Worm (Caenorhabditis elegans) whole organism, mixed stage, embryonic: ENCODE data around the gene Y51H7C.41.

Source experiments
- M03D4.4 ChIP-seq: sonication (generic microtip); optimal IDR thresholded peaks from 2 replicates; lab custom pipeline; 2017; ENCODE audit warnings: mild to moderate bottlenecking, missing genetic modification characterization, missing compliant biosample characterization
- bed-3 ChIP-seq: fragments of 200-800 bp; sonication (Bioruptor generic); optimal IDR thresholded peaks from 3 replicates; lab custom pipeline; 2018; ENCODE audit warnings: mild to moderate bottlenecking, missing genetic modification characterization, moderate library complexity, missing compliant biosample characterization
- blmp-1 ChIP-seq: fragments of 150-350 bp; optimal IDR thresholded peaks from 2 replicates; lab custom pipeline; 2014; ENCODE audit warnings: missing biosample characterization, missing genetic modification characterization
- ceh-39 ChIP-seq: fragments of 150-350 bp; optimal IDR thresholded peaks from 2 replicates; lab custom pipeline; 2014; ENCODE audit warnings: missing biosample characterization, missing genetic modification characterization
- ceh-43 ChIP-seq: fragments of 200-800 bp; sonication (Bioruptor generic); optimal IDR thresholded peaks from 2 replicates; lab custom pipeline; 2018; ENCODE audit warnings: mild to moderate bottlenecking, missing genetic modification characterization, moderate library complexity, missing compliant biosample characterization
- ceh-83 ChIP-seq: fragments of 200-800 bp; sonication (Bioruptor generic); optimal IDR thresholded peaks from 2 replicates; lab custom pipeline; 2018; ENCODE audit warnings: mild to moderate bottlenecking, missing genetic modification characterization, missing compliant biosample characterization
- ces-1 ChIP-seq: fragments of 150-350 bp; optimal IDR thresholded peaks from 2 replicates; lab custom pipeline; 2014; ENCODE audit warnings: missing biosample characterization, missing genetic modification reagents, missing genetic modification characterization
- cnd-1 ChIP-seq: fragments of 200-800 bp; sonication (Bioruptor generic); optimal IDR thresholded peaks from 2 replicates; lab custom pipeline; 2018; ENCODE audit warnings: mild to moderate bottlenecking, missing genetic modification characterization, missing compliant biosample characterization
- drap-1 ChIP-seq: fragments of 200-800 bp; sonication (Bioruptor generic); optimal IDR thresholded peaks from 3 replicates; lab custom pipeline; 2018; ENCODE audit warnings: mild to moderate bottlenecking, missing genetic modification characterization, missing compliant biosample characterization
- elt-1 ChIP-seq: sonication (generic microtip); optimal IDR thresholded peaks from 2 replicates; lab custom pipeline; 2017; ENCODE audit warnings: missing genetic modification characterization, mild to moderate bottlenecking, missing compliant biosample characterization, antibody characterized with exemption, moderate library complexity, borderline replicate concordance; ENCODE audit not compliant: insufficient read depth
- elt-3 ChIP-seq: fragments of 150-350 bp; optimal IDR thresholded peaks from 2 replicates; lab custom pipeline; 2014; ENCODE audit warnings: missing biosample characterization, missing genetic modification characterization
- flh-1 ChIP-seq: fragments of 200-800 bp; sonication (Bioruptor generic); optimal IDR thresholded peaks from 2 replicates; lab custom pipeline; 2018; ENCODE audit warnings: mild to moderate bottlenecking, missing genetic modification characterization, moderate library complexity, missing compliant biosample characterization
- ham-2 ChIP-seq: fragments of 200-800 bp; sonication (Bioruptor generic); optimal IDR thresholded peaks from 2 replicates; lab custom pipeline; 2018; ENCODE audit warnings: mild to moderate bottlenecking, missing genetic modification characterization, missing compliant biosample characterization
- hlh-1 ChIP-seq: fragments of 150-350 bp; optimal IDR thresholded peaks from 2 replicates; lab custom pipeline; 2014; ENCODE audit warnings: missing biosample characterization, missing genetic modification reagents, missing genetic modification characterization
- lin-13 ChIP-seq: fragments of 150-350 bp; optimal IDR thresholded peaks from 2 replicates; lab custom pipeline; 2014; ENCODE audit warnings: missing biosample characterization, missing genetic modification characterization
- lin-32 ChIP-seq: fragments of 200-800 bp; sonication (Bioruptor generic); optimal IDR thresholded peaks from 2 replicates; lab custom pipeline; 2018; ENCODE audit warnings: mild to moderate bottlenecking, missing genetic modification characterization, missing compliant biosample characterization
- mab-5 ChIP-seq: fragments of 150-350 bp; optimal IDR thresholded peaks from 2 replicates; lab custom pipeline; 2014; ENCODE audit warnings: missing biosample characterization, missing genetic modification characterization
- mep-1 ChIP-seq: fragments of 150-350 bp; optimal IDR thresholded peaks from 2 replicates; lab custom pipeline; 2017; ENCODE audit warnings: missing biosample characterization, missing genetic modification reagents, missing genetic modification characterization, inconsistent platforms
- mls-2 ChIP-seq: sonication (generic microtip); optimal IDR thresholded peaks from 2 replicates; lab custom pipeline; 2016; ENCODE audit warnings: mild to moderate bottlenecking, missing genetic modification characterization, moderate library complexity, missing compliant biosample characterization
- nhr-12 ChIP-seq: fragments of 150-350 bp; optimal IDR thresholded peaks from 2 replicates; lab custom pipeline; 2014; ENCODE audit warnings: missing biosample characterization, missing genetic modification characterization
- nhr-237 ChIP-seq: fragments of 150-350 bp; optimal IDR thresholded peaks from 2 replicates; lab custom pipeline; 2014; ENCODE audit warnings: missing biosample characterization, missing genetic modification characterization
- nhr-28 ChIP-seq: fragments of 150-350 bp; optimal IDR thresholded peaks from 2 replicates; lab custom pipeline; 2014; ENCODE audit warnings: missing biosample characterization, missing genetic modification characterization
- nhr-76 ChIP-seq: sonication (generic microtip); optimal IDR thresholded peaks from 2 replicates; lab custom pipeline; 2017; ENCODE audit warnings: missing biosample characterization, missing genetic modification characterization
- pha-4 ChIP-seq: fragments of 150-350 bp; optimal IDR thresholded peaks from 2 replicates; lab custom pipeline; 2018; ENCODE audit warnings: missing biosample characterization, missing genetic modification reagents, missing genetic modification characterization
- sem-2 ChIP-seq: fragments of 200-800 bp; sonication (Bioruptor generic); optimal IDR thresholded peaks from 2 replicates; lab custom pipeline; 2018; ENCODE audit warnings: mild to moderate bottlenecking, missing genetic modification characterization, missing compliant biosample characterization
- snpc-4 ChIP-seq: fragments of 150-350 bp; optimal IDR thresholded peaks from 2 replicates; lab custom pipeline; 2014; ENCODE audit warnings: missing biosample characterization, missing genetic modification characterization
- sptf-1 ChIP-seq: sonication (generic microtip); optimal IDR thresholded peaks from 2 replicates; lab custom pipeline; 2017; ENCODE audit warnings: mild to moderate bottlenecking, missing genetic modification characterization, moderate library complexity, missing compliant biosample characterization
- tbx-8 ChIP-seq: fragments of 200-800 bp; sonication (Bioruptor generic); optimal IDR thresholded peaks from 2 replicates; lab custom pipeline; 2018; ENCODE audit warnings: mild to moderate bottlenecking, missing genetic modification characterization, moderate library complexity, missing compliant biosample characterization
- unc-120 ChIP-seq: sonication (generic microtip); optimal IDR thresholded peaks from 2 replicates; lab custom pipeline; 2017; ENCODE audit warnings: missing genetic modification characterization, missing compliant biosample characterization; ENCODE audit not compliant: poor library complexity, severe bottlenecking
- unc-39 ChIP-seq: fragments of 150-350 bp; optimal IDR thresholded peaks from 2 replicates; lab custom pipeline; 2014; ENCODE audit warnings: missing biosample characterization, missing genetic modification characterization
- unc-62 ChIP-seq: fragments of 150-350 bp; optimal IDR thresholded peaks from 2 replicates; lab custom pipeline; 2014; ENCODE audit warnings: missing biosample characterization, missing genetic modification reagents, missing genetic modification characterization
- zip-8 ChIP-seq: fragments of 150-350 bp; optimal IDR thresholded peaks from 2 replicates; lab custom pipeline; 2014; ENCODE audit warnings: missing biosample characterization, missing genetic modification characterization
- ztf-11 ChIP-seq: fragments of 150-350 bp; optimal IDR thresholded peaks from 2 replicates; lab custom pipeline; 2014; ENCODE audit warnings: missing biosample characterization, missing genetic modification characterization

Y51H7C.41 gene

DNA sequence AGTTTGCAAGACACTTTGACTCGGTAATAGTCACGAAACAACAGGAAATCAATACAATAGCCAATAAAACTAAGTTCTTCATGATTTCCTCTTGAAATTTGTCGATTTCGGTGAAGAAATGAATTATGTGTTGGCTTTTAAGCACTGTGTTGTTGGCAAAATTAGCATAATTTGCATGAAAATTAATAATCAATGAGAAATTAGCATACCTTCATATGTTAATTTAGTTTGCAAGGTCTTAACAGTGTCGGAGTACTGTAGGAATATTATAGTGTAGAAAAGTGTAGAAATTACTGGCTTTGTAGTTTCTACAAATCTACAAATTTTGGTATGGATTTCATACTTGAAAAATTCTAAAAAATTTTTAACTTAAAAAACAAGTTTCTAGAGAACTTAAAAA lies 21.5 kb upstream of the Y51H7C.41 start, which contains the start of gene F54D12.9:
TSS of gene F54D12.9 (minus strand) at position 101 of the 400 bp plus-strand sequence.
- no peak for TF ChIP-seq unc-62 (GFP tag; lab: Kevin White, UChicago)
- TF ChIP-seq blmp-1 (tag; lab: Kevin White, UChicago), result peak; percentile 5

DNA sequence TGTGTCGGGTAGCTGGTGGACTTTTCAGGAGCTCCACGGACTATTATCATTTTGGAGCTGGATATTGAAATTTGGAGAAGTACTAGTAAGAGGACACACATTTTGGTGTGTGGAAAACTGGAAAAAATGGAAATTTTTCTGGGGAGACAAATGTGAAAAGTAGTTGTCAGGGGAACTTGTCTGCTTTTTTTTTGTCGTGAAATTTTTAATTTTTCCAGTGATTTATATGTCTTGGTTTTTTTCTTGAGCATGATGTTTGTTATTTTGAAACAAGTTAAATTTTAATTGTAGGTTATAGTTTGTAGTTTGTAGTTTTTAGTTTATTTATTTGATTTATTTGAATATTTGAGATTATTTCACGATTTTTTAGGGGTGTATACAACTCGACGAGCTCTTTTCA lies 17.8 kb upstream of the Y51H7C.41 start, which contains the start of gene F54D12.7:
TSS of gene F54D12.7 (minus strand) at position 101 of the 400 bp plus-strand sequence.
- TF ChIP-seq sptf-1 (no peak), lin-32 (GFP tag; lab: Kevin White, UChicago) (no peak), zip-8 (tag; lab: Kevin White, UChicago) (no peak), ceh-39 (tag; lab: Kevin White, UChicago) (no peak), cnd-1 (tag; lab: Kevin White, UChicago) (no peak), mls-2 (no peak), ham-2 (GFP tag; lab: Kevin White, UChicago) (no peak), nhr-237 (no peak), M03D4.4 (tag; lab: Kevin White, UChicago) (no peak), blmp-1 (tag; lab: Kevin White, UChicago) (no peak), elt-1 (no peak), mab-5 (tag; lab: Kevin White, UChicago) (no peak), tbx-8 (GFP tag; lab: Kevin White, UChicago) (no peak)

DNA sequence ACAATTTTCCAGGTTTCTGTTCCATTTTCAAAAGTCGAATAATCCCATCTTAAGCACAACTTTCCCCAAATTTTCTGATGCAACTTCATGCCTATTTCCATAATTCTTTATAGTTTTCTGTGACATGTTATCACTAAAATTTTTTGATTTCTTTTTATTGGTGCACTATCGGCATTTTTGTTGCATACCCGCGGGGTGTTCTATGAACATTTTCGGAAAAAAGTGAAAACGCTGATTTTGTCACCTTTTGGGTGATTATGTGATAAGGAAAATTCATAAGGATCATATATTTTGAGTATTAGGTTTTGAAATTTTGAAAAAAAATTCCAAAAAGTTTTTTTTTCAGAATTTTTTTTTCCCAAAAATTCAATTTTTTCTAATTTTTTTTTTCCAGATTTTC lies 16.6 kb upstream of the Y51H7C.41 start, which contains the start of gene aat-7:
TSS of gene aat-7 (plus strand) at position 393 of the 400 bp plus-strand sequence.
- TF ChIP-seq drap-1 (GFP tag; lab: Kevin White, UChicago), result no peak
- TF ChIP-seq nhr-12 (tag; lab: Kevin White, UChicago), result no peak
- TF ChIP-seq nhr-237, result no peak
- no peak for TF ChIP-seq blmp-1 (tag; lab: Kevin White, UChicago)
- TF ChIP-seq ceh-39 (tag; lab: Kevin White, UChicago), result no peak
- TF ChIP-seq cnd-1 (tag; lab: Kevin White, UChicago), result no peak
- no peak for TF ChIP-seq unc-62 (GFP tag; lab: Kevin White, UChicago)
- TF ChIP-seq ces-1 (GFP tag; lab: Kevin White, UChicago), result no peak
- TF ChIP-seq ceh-43, result no peak
- no peak for TF ChIP-seq nhr-28 (tag; lab: Kevin White, UChicago)
- no peak for TF ChIP-seq unc-120
- TF ChIP-seq flh-1, result no peak
- no peak for TF ChIP-seq hlh-1 (tag; lab: Kevin White, UChicago)
- no peak for TF ChIP-seq ceh-83 (GFP tag; lab: Kevin White, UChicago)
- no peak for TF ChIP-seq mls-2
- TF ChIP-seq sem-2 (GFP tag; lab: Kevin White, UChicago), result no peak

ce11 chrII:1397703-1398102 lies 5.4 kb upstream of the Y51H7C.41 start, which contains the start of gene F54D12.8:
Gene F54D12.8, minus strand, starts transcription at chrII:1398038.
- no peak for TF ChIP-seq ztf-11 (tag; lab: Kevin White, UChicago)
- no peak for TF ChIP-seq ceh-43
- no peak for TF ChIP-seq nhr-28 (tag; lab: Kevin White, UChicago)
- TF ChIP-seq ceh-39 (tag; lab: Kevin White, UChicago), result no peak
- TF ChIP-seq lin-13 (tag; lab: Kevin White, UChicago), result no peak
- no peak for TF ChIP-seq ham-2 (GFP tag; lab: Kevin White, UChicago)
- no peak for TF ChIP-seq mls-2
- no peak for TF ChIP-seq flh-1
- TF ChIP-seq zip-8 (tag; lab: Kevin White, UChicago), result no peak
- no peak for TF ChIP-seq snpc-4 (tag; lab: Kevin White, UChicago)
- no peak for TF ChIP-seq drap-1 (GFP tag; lab: Kevin White, UChicago)
- no peak for TF ChIP-seq elt-1
- no peak for TF ChIP-seq unc-39 (tag; lab: Kevin White, UChicago)
- TF ChIP-seq mab-5 (tag; lab: Kevin White, UChicago), result no peak
- no peak for TF ChIP-seq nhr-12 (tag; lab: Kevin White, UChicago)
- TF ChIP-seq tbx-8 (GFP tag; lab: Kevin White, UChicago), result no peak

- TF ChIP-seq nhr-12 (tag; lab: Kevin White, UChicago) (no peak), nhr-76 (tag; lab: Kevin White, UChicago) (no peak), mep-1 (tag; lab: Kevin White, UChicago) (no peak), ceh-83 (GFP tag; lab: Kevin White, UChicago) (no peak), unc-39 (tag; lab: Kevin White, UChicago) (no peak), unc-120 (no peak), hlh-1 (tag; lab: Kevin White, UChicago) (no peak), ceh-43 (no peak), nhr-28 (tag; lab: Kevin White, UChicago) (no peak), elt-3 (tag; lab: Kevin White, UChicago) (no peak), pha-4 (tag; lab: Kevin White, UChicago) (no peak), nhr-237 (no peak), lin-13 (tag; lab: Kevin White, UChicago) (no peak), ces-1 (GFP tag; lab: Kevin White, UChicago) (no peak), ham-2 (GFP tag; lab: Kevin White, UChicago) (no peak), bed-3 (GFP tag; lab: Kevin White, UChicago) (no peak), tbx-8 (GFP tag; lab: Kevin White, UChicago) (no peak), sptf-1 (no peak)
These were observed 4.7 kb upstream of the Y51H7C.41 start, which contains the start of gene F54D12.2 for ce11 chrII:1398396-1398795. Gene F54D12.2, plus strand, starts transcription at chrII:1398696.
